Worm (Caenorhabditis elegans) whole organism, L4 larva: ENCODE measurements around the gene nprl-2.
"Not testable (repeated sequence)": the region's sequence is repeated elsewhere in the genome, so short reads cannot be mapped to it uniquely, and the experiment has no call there.

Experiments
- R02D3.7 ChIP-seq: fragments of 150-350 bp; sonication (generic microtip); optimal IDR thresholded peaks from 3 replicates; lab custom pipeline; 2014; ENCODE audit warnings: missing biosample characterization, missing genetic modification characterization
- T26A8.4 ChIP-seq: fragments of 200-800 bp; sonication (Bioruptor generic); IDR thresholded peaks from 2 replicates; pipeline ENCODE4 v1.3.6; 2022; ENCODE audit warnings: missing genetic modification characterization, missing compliant biosample characterization
- Y105C5A.15 ChIP-seq: fragments of 200-800 bp; sonication (Bioruptor generic); IDR thresholded peaks from 2 replicates; pipeline ENCODE4 v1.3.6; 2022; ENCODE audit warnings: missing genetic modification characterization, missing compliant biosample characterization
- ZK546.5 ChIP-seq, 2 experiments: sonication (generic microtip); optimal IDR thresholded peaks; 2 replicates each; lab custom pipeline; 2017; ENCODE audit warnings: missing biosample characterization in 2 of 2, missing genetic modification characterization in 2 of 2
- ama-1 ChIP-seq: fragments of 150-350 bp; optimal IDR thresholded peaks from 2 replicates; lab custom pipeline; 2014; ENCODE audit warnings: inconsistent platforms, mixed read lengths
- ceh-20 ChIP-seq: fragments of 200-800 bp; sonication (Bioruptor generic); IDR thresholded peaks from 2 replicates; pipeline ENCODE4 v1.3.6; 2022; ENCODE audit warnings: missing genetic modification reagents, missing genetic modification characterization, missing compliant biosample characterization
- daf-16 ChIP-seq, 3 experiments: sonication (generic microtip); optimal IDR thresholded peaks; 2 replicates each; lab custom pipeline; 2016 to 2017; ENCODE audit warnings: missing genetic modification characterization in 3 of 3, missing genetic modification reagents in 3 of 3, mild to moderate bottlenecking in 2 of 3, missing compliant biosample characterization in 2 of 3, missing biosample characterization in 1 of 3, moderate library complexity in 1 of 3
- daf-19 ChIP-seq: fragments of 200-800 bp; sonication (Bioruptor generic); conservative IDR thresholded peaks from 2 replicates; pipeline ENCODE4 v1.3.6; 2022; ENCODE audit warnings: missing genetic modification characterization, missing compliant biosample characterization
- dmd-6 ChIP-seq: fragments of 200-800 bp; sonication (Bioruptor generic); IDR thresholded peaks from 2 replicates; pipeline ENCODE4 v1.3.6; 2022; ENCODE audit warnings: missing genetic modification reagents, missing genetic modification characterization, missing compliant biosample characterization
- dmd-8 ChIP-seq: fragments of 200-800 bp; sonication (Bioruptor generic); IDR thresholded peaks from 2 replicates; pipeline ENCODE4 v1.3.6; 2022; ENCODE audit warnings: missing genetic modification characterization, missing compliant biosample characterization
- dpl-1 ChIP-seq: fragments of 150-350 bp; optimal IDR thresholded peaks from 2 replicates; lab custom pipeline; 2014; ENCODE audit warnings: missing biosample characterization, missing genetic modification reagents, missing genetic modification characterization
- duxl-1 ChIP-seq: sonication (generic microtip); optimal IDR thresholded peaks from 2 replicates; lab custom pipeline; 2016; ENCODE audit warnings: mild to moderate bottlenecking, missing genetic modification characterization, moderate library complexity, missing compliant biosample characterization; ENCODE audit not compliant: poor library complexity
- dve-1 ChIP-seq: sonication (generic microtip); optimal IDR thresholded peaks from 2 replicates; lab custom pipeline; 2017; ENCODE audit warnings: antibody characterized with exemption, mild to moderate bottlenecking, missing genetic modification characterization, missing compliant biosample characterization; ENCODE audit not compliant: insufficient read depth
- egl-27 ChIP-seq: sonication (generic microtip); optimal IDR thresholded peaks from 3 replicates; lab custom pipeline; 2017; ENCODE audit warnings: missing biosample characterization, missing genetic modification reagents, missing genetic modification characterization
- fkh-10 ChIP-seq: fragments of 150-350 bp; optimal IDR thresholded peaks from 2 replicates; lab custom pipeline; 2014; ENCODE audit warnings: missing biosample characterization, missing genetic modification reagents, missing genetic modification characterization
- hif-1 ChIP-seq, 2 experiments: sonication (generic microtip); optimal IDR thresholded peaks; 2 replicates each; lab custom pipeline; 2016 to 2017; ENCODE audit warnings: missing compliant biosample characterization in 2 of 2, missing genetic modification characterization in 2 of 2, missing genetic modification reagents in 2 of 2, missing genotype in 2 of 2, mild to moderate bottlenecking in 1 of 2
- hmg-1.1 ChIP-seq: fragments of 200-800 bp; sonication (Bioruptor generic); IDR thresholded peaks from 2 replicates; pipeline ENCODE4 v1.3.6; 2022; ENCODE audit warnings: missing genetic modification reagents, missing genetic modification characterization, missing compliant biosample characterization
- jun-1 ChIP-seq: fragments of 150-350 bp; optimal IDR thresholded peaks from 2 replicates; lab custom pipeline; 2014; ENCODE audit warnings: missing biosample characterization, missing genetic modification reagents, missing genetic modification characterization
- lin-38 ChIP-seq: fragments of 200-800 bp; sonication (Bioruptor generic); IDR thresholded peaks from 2 replicates; pipeline ENCODE4 v1.3.6; 2022; ENCODE audit warnings: missing genetic modification reagents, missing genetic modification characterization, missing compliant biosample characterization
- lsy-2 ChIP-seq, 2 experiments: fragments of 150-350 bp in 1 of 2; sonication (generic microtip) in 1 of 2; optimal IDR thresholded peaks; 2 replicates each; lab custom pipeline; 2014 to 2017; ENCODE audit warnings: missing biosample characterization in 2 of 2, missing genetic modification characterization in 2 of 2
- madf-9 ChIP-seq: fragments of 200-800 bp; sonication (Bioruptor generic); conservative IDR thresholded peaks from 2 replicates; pipeline ENCODE4 v1.3.6; 2022; ENCODE audit warnings: missing genetic modification reagents, missing genetic modification characterization, missing compliant biosample characterization
- mdl-1 ChIP-seq, 2 experiments: fragments of 150-350 bp in 1 of 2; sonication (generic microtip) in 1 of 2; optimal IDR thresholded peaks; 2 replicates each; lab custom pipeline; 2014 to 2017; ENCODE audit warnings: missing biosample characterization in 2 of 2, missing genetic modification characterization in 2 of 2
- nhr-10 ChIP-seq: fragments of 150-350 bp; optimal IDR thresholded peaks from 2 replicates; lab custom pipeline; 2014; ENCODE audit warnings: missing biosample characterization, missing genetic modification characterization
- nhr-102 ChIP-seq: sonication (generic microtip); optimal IDR thresholded peaks from 2 replicates; lab custom pipeline; 2016; ENCODE audit warnings: mild to moderate bottlenecking, missing genetic modification characterization, moderate library complexity, missing compliant biosample characterization
- nhr-28 ChIP-seq: fragments of 150-350 bp; optimal IDR thresholded peaks from 2 replicates; lab custom pipeline; 2014; ENCODE audit warnings: missing biosample characterization, missing genetic modification characterization
- nhr-77 ChIP-seq: fragments of 150-350 bp; optimal IDR thresholded peaks from 2 replicates; lab custom pipeline; 2014; ENCODE audit warnings: missing biosample characterization, missing genetic modification characterization
- pha-4 ChIP-seq, 2 experiments: fragments of 150-350 bp in 1 of 2; fragments of 200-800 bp in 1 of 2; sonication (Bioruptor generic) in 1 of 2; IDR thresholded peaks in 1 of 2; optimal IDR thresholded peaks in 1 of 2; 2 replicates each; pipeline versions ENCODE4 v1.3.6 to Lab custom; 2014 to 2022; ENCODE audit warnings: missing genetic modification characterization in 2 of 2, missing genetic modification reagents in 2 of 2, missing biosample characterization in 1 of 2, missing compliant biosample characterization in 1 of 2
- php-3 ChIP-seq: fragments of 200-800 bp; sonication (Bioruptor generic); IDR thresholded peaks from 2 replicates; pipeline ENCODE4 v1.3.6; 2022; ENCODE audit warnings: missing genetic modification reagents, missing genetic modification characterization, missing compliant biosample characterization
- pqm-1 ChIP-seq: sonication (generic microtip); optimal IDR thresholded peaks from 2 replicates; lab custom pipeline; 2017; ENCODE audit warnings: missing biosample characterization, missing genetic modification characterization
- skn-1 ChIP-seq: fragments of 150-350 bp; optimal IDR thresholded peaks from 2 replicates; lab custom pipeline; 2014; ENCODE audit warnings: missing biosample characterization, missing genetic modification characterization
- snpc-4 ChIP-seq: fragments of 150-350 bp; optimal IDR thresholded peaks from 2 replicates; lab custom pipeline; 2014; ENCODE audit warnings: missing biosample characterization, missing genetic modification characterization
- spr-1 ChIP-seq: sonication (generic microtip); optimal IDR thresholded peaks from 2 replicates; lab custom pipeline; 2016; ENCODE audit warnings: mild to moderate bottlenecking, missing genetic modification characterization, missing compliant biosample characterization
- spr-3 ChIP-seq: fragments of 200-800 bp; sonication (Bioruptor generic); optimal IDR thresholded peaks from 2 replicates; lab custom pipeline; 2018; ENCODE audit warnings: mild to moderate bottlenecking, missing genetic modification characterization, missing compliant biosample characterization
- tag-97 ChIP-seq: fragments of 200-800 bp; sonication (Bioruptor generic); IDR thresholded peaks from 2 replicates; pipeline ENCODE4 v1.3.6; 2022; ENCODE audit warnings: missing genetic modification characterization, missing compliant biosample characterization
- tra-1 ChIP-seq: fragments of 200-800 bp; sonication (Bioruptor generic); IDR thresholded peaks from 2 replicates; pipeline ENCODE4 v1.3.6; 2022; ENCODE audit warnings: missing genetic modification reagents, missing genetic modification characterization, missing compliant biosample characterization
- unc-130 ChIP-seq: sonication (generic microtip); optimal IDR thresholded peaks from 2 replicates; lab custom pipeline; 2016; ENCODE audit warnings: missing genetic modification reagents, missing genetic modification characterization, missing compliant biosample characterization
- zip-2 ChIP-seq: fragments of 150-350 bp; optimal IDR thresholded peaks from 2 replicates; lab custom pipeline; 2014; ENCODE audit warnings: missing biosample characterization, missing genetic modification characterization
- ztf-11 ChIP-seq: fragments of 150-350 bp; optimal IDR thresholded peaks from 2 replicates; lab custom pipeline; 2014; ENCODE audit warnings: missing biosample characterization, missing genetic modification characterization

nprl-2 gene

DNA sequence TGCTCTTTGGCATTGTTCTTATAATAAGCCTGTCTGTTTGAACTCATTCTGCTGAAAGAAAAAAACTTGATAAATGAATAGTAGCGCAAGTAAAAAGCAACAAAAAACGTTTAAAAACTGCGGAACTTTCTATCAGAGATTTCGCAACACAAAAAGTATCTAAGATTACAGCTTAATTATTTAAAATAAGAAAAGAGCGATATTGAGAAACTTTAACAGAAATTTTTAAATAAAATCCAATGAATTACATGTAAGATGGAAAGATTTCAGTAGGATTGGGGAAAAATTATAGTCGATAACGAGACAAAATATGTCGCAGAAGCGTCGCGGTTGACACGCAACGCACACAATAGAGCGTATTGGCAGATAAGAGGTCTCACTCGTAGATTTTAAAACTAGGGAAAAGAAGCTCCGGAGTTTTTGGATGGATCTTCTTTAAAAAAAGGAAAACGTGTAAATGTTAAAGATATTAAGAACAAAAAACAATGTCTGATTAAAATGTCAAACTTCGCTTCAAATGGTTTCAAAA is 5.1 kb downstream of the nprl-2 start, which contains the start of gene ima-3 (continued):
- TF ChIP-seq tra-1 (GFP tag; lab: Robert Waterston, UW) (no peak), nhr-10 (no peak), skn-1 (no peak), duxl-1 (no peak), R02D3.7 (tag; lab: Kevin White, UChicago) (no peak), ceh-20 (GFP tag; lab: Robert Waterston, UW) (no peak), nhr-28 (tag; lab: Kevin White, UChicago) (peak; percentile 67), hmg-1.1 (GFP tag; lab: Robert Waterston, UW) (no peak), pqm-1 (tag; lab: Kevin White, UChicago) (peak; percentile 36), mdl-1 (tag; optimal IDR thresholded peaks at IDR 0.05; lab: Kevin White, UChicago) (no peak), dmd-6 (GFP tag; lab: Robert Waterston, UW) (no peak), spr-3 (GFP tag; lab: Kevin White, UChicago) (no peak), fkh-10 (GFP tag; lab: Kevin White, UChicago) (peak; percentile 31), jun-1 (tag; lab: Kevin White, UChicago) (no peak), dve-1 (tag; lab: Kevin White, UChicago) (peak; percentile 30), spr-1 (tag; lab: Kevin White, UChicago) (no peak), hif-1 (tag; optimal IDR thresholded peaks at IDR 0.05; lab: Kevin White, UChicago) (peak in 1 of 2 experiments; percentile 47), php-3 (GFP tag; lab: Robert Waterston, UW) (no peak), pha-4 (GFP tag; IDR thresholded peaks at IDR 0.05; lab: Robert Waterston, UW) (no peak), pha-4 (tag; optimal IDR thresholded peaks at IDR 0.05; lab: Kevin White, UChicago) (no peak), Y105C5A.15 (GFP tag; lab: Robert Waterston, UW) (no peak), nhr-102 (tag; lab: Kevin White, UChicago) (no peak), ZK546.5 (tag; optimal IDR thresholded peaks at IDR 0.05; lab: Kevin White, UChicago) (no peak), daf-16 (GFP tag; optimal IDR thresholded peaks at IDR 0.05; lab: Kevin White, UChicago) (no peak), daf-16 (tag; optimal IDR thresholded peaks at IDR 0.05; lab: Kevin White, UChicago) (no peak), lsy-2 (tag; optimal IDR thresholded peaks at IDR 0.05; lab: Kevin White, UChicago) (peak in 1 of 2 experiments; percentile 62), ama-1 (lab: Kevin White, UChicago) (peak; percentile 2), madf-9 (GFP tag; lab: Robert Waterston, UW) (no peak), zip-2 (tag; lab: Kevin White, UChicago) (no peak), daf-19 (GFP tag; lab: Robert Waterston, UW) (no peak), egl-27 (no peak), T26A8.4 (no peak), dpl-1 (GFP tag; lab: Kevin White, UChicago) (peak; percentile 25), lin-38 (GFP tag; lab: Robert Waterston, UW) (peak; percentile 73), tag-97 (GFP tag; lab: Robert Waterston, UW) (no peak), nhr-77 (tag; lab: Kevin White, UChicago) (peak; percentile 80), dmd-8 (GFP tag; lab: Robert Waterston, UW) (no peak), unc-130 (GFP tag; lab: Kevin White, UChicago) (peak; percentile 18)
- TF ChIP-seq, all 104 proteins: peak for 15

DNA sequence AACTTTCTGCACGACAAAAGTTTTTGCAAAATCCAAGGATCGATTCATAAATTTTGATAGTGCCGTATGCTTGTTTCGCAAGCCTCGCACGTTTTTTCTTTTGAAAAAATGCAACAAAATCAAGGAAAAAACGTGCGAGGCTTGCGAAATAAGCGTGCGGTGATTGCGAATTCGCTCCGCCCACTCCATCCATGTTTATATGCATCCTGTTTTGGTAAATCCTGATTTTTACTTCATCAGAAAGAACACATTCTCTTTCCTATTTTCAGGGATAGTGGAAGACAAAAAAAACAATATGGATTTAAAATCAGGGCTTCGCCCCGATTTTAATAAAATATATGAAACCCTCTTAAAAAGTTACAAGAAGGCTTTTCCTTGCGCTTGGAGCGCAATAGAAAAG is 7.2 kb downstream of the nprl-2 start, which contains the start of gene F32E10.9:
Gene F32E10.9, minus strand, starts transcription at position 101 of the 400 bp plus-strand sequence.
- not testable (repeated sequence) for TF ChIP-seq zip-2 (tag; lab: Kevin White, UChicago); ztf-11 (tag; lab: Kevin White, UChicago); snpc-4
- TF ChIP-seq, all 104 proteins: peak for 0; not testable (repeated sequence) for 104
